Fruit fly (Drosophila melanogaster) whole organism, embryonic: Measurements from ENCODE around the gene CG7789.

Experiments used
- Awh ChIP-seq: fragments of 200-800 bp; sonication (Bioruptor generic); IDR thresholded peaks from 2 replicates; pipeline ENCODE4, ENCODE4 v1.3.6; 2022; ENCODE audit warnings: missing biosample characterization, missing genetic modification characterization
- BEAF-32 ChIP-seq: fragments of 200-800 bp; sonication (Bioruptor generic); optimal IDR thresholded peaks from 3 replicates; lab custom pipeline; 2017; ENCODE audit warnings: missing biosample characterization, missing genetic modification characterization, mild to moderate bottlenecking, moderate library complexity, missing genetic modification reagents
- CG10654 ChIP-seq: fragments of 200-800 bp; sonication (Bioruptor generic); optimal IDR thresholded peaks from 2 replicates; lab custom pipeline; 2016; ENCODE audit warnings: missing biosample characterization, missing genetic modification characterization
- CG11504 ChIP-seq: fragments of 200-800 bp; sonication (Bioruptor generic); optimal IDR thresholded peaks from 3 replicates; lab custom pipeline; 2019; ENCODE audit warnings: missing biosample characterization, mild to moderate bottlenecking, missing genetic modification characterization, moderate library complexity
- CG12219 ChIP-seq: fragments of 200-800 bp; sonication (Bioruptor generic); optimal IDR thresholded peaks from 3 replicates; lab custom pipeline; 2018; ENCODE audit warnings: missing biosample characterization, mild to moderate bottlenecking, missing genetic modification characterization
- CG12744 ChIP-seq: fragments of 200-800 bp; sonication (Bioruptor generic); optimal IDR thresholded peaks from 2 replicates; lab custom pipeline; 2016; ENCODE audit warnings: missing biosample characterization, missing genetic modification characterization
- CG14014 ChIP-seq: fragments of 200-800 bp; sonication (Bioruptor generic); IDR thresholded peaks from 2 replicates; pipeline ENCODE4 v1.3.6; 2022; ENCODE audit warnings: missing biosample characterization, missing genetic modification characterization
- CG1603 ChIP-seq: fragments of 200-800 bp; sonication (Bioruptor generic); optimal IDR thresholded peaks from 2 replicates; lab custom pipeline; 2019; ENCODE audit warnings: missing biosample characterization, mild to moderate bottlenecking, missing genetic modification characterization, moderate library complexity
- CG16779 ChIP-seq: fragments of 200-800 bp; sonication (Bioruptor generic); IDR thresholded peaks from 2 replicates; pipeline ENCODE4 v1.3.6; 2022; ENCODE audit warnings: missing biosample characterization, missing genetic modification characterization
- CG17385 ChIP-seq: fragments of 200-800 bp; sonication (Bioruptor generic); optimal IDR thresholded peaks from 3 replicates; lab custom pipeline; 2018; ENCODE audit warnings: missing biosample characterization, mild to moderate bottlenecking, missing genetic modification characterization
- CG17802 ChIP-seq: fragments of 200-800 bp; sonication (Bioruptor generic); optimal IDR thresholded peaks from 2 replicates; lab custom pipeline; 2018; ENCODE audit warnings: missing biosample characterization, mild to moderate bottlenecking, missing genetic modification characterization, moderate library complexity
- CG1792 ChIP-seq: fragments of 200-800 bp; sonication (Bioruptor generic); optimal IDR thresholded peaks from 2 replicates; lab custom pipeline; 2016; ENCODE audit warnings: missing biosample characterization, missing genetic modification characterization
- CG18262 ChIP-seq: fragments of 200-800 bp; optimal IDR thresholded peaks from 3 replicates; lab custom pipeline; 2019; ENCODE audit warnings: missing biosample characterization, mild to moderate bottlenecking, missing genetic modification characterization, moderate library complexity
- CG4282 ChIP-seq: fragments of 200-800 bp; sonication (Bioruptor generic); optimal IDR thresholded peaks from 2 replicates; lab custom pipeline; 2016; ENCODE audit warnings: missing biosample characterization, missing genetic modification characterization
- CG4820 ChIP-seq: fragments of 200-800 bp; sonication (Bioruptor generic); optimal IDR thresholded peaks from 3 replicates; lab custom pipeline; 2016; ENCODE audit warnings: missing biosample characterization, missing genetic modification characterization
- CG7271 ChIP-seq: fragments of 200-800 bp; sonication (Bioruptor generic); optimal IDR thresholded peaks from 2 replicates; lab custom pipeline; 2018; ENCODE audit warnings: missing biosample characterization, mild to moderate bottlenecking, missing genetic modification characterization, moderate library complexity
- CG8944 ChIP-seq: fragments of 200-800 bp; sonication (Bioruptor generic); optimal IDR thresholded peaks from 3 replicates; lab custom pipeline; 2016; ENCODE audit warnings: missing biosample characterization, missing genetic modification characterization
- CG9609 ChIP-seq: fragments of 200-800 bp; sonication (Bioruptor generic); optimal IDR thresholded peaks from 3 replicates; lab custom pipeline; 2016; ENCODE audit warnings: missing biosample characterization, missing genetic modification characterization
- Camta ChIP-seq: fragments of 200-800 bp; sonication (Bioruptor generic); optimal IDR thresholded peaks from 2 replicates; lab custom pipeline; 2016; ENCODE audit warnings: missing biosample characterization, missing genetic modification characterization
- D19B ChIP-seq: fragments of 200-800 bp; sonication (Bioruptor generic); optimal IDR thresholded peaks from 2 replicates; lab custom pipeline; 2017; ENCODE audit warnings: missing biosample characterization, mild to moderate bottlenecking, missing genetic modification characterization
- Dip3 ChIP-seq: fragments of 200-800 bp; sonication (Bioruptor generic); optimal IDR thresholded peaks from 3 replicates; lab custom pipeline; 2016; ENCODE audit warnings: missing biosample characterization, missing genetic modification characterization
- Drgx ChIP-seq: fragments of 200-800 bp; sonication (Bioruptor generic); IDR thresholded peaks from 2 replicates; pipeline ENCODE4 v1.3.6; 2022; ENCODE audit warnings: missing biosample characterization, missing genetic modification characterization
- Ets65A ChIP-seq: fragments of 200-800 bp; sonication (Bioruptor generic); peaks from one replicate; lab custom pipeline; 2016; ENCODE audit warnings: missing biosample characterization, missing genetic modification characterization
- Hey ChIP-seq: fragments of 200-800 bp; sonication (Bioruptor generic); optimal IDR thresholded peaks from 3 replicates; lab custom pipeline; 2018; ENCODE audit warnings: missing biosample characterization, mild to moderate bottlenecking, missing genetic modification characterization
- Hmr ChIP-seq: fragments of 200-800 bp; sonication (Bioruptor generic); optimal IDR thresholded peaks from 3 replicates; lab custom pipeline; 2017; ENCODE audit warnings: mild to moderate bottlenecking, missing biosample characterization, missing genetic modification reagents, missing genetic modification characterization
- Lpt ChIP-seq: fragments of >200 bp; optimal IDR thresholded peaks from 2 replicates; lab custom pipeline; 2018; ENCODE audit warnings: missing biosample characterization, missing genetic modification characterization
- Nf-YC ChIP-seq: fragments of 200-800 bp; optimal IDR thresholded peaks from 3 replicates; lab custom pipeline; 2019; ENCODE audit warnings: missing biosample characterization, mild to moderate bottlenecking, missing genetic modification characterization, moderate library complexity
- Poxn ChIP-seq: fragments of 200-800 bp; sonication (Bioruptor generic); IDR thresholded peaks from 2 replicates; pipeline ENCODE4 v1.3.6; 2022; ENCODE audit warnings: missing biosample characterization, missing genetic modification characterization
- Rx ChIP-seq: fragments of 200-800 bp; sonication (Bioruptor generic); IDR thresholded peaks from 2 replicates; pipeline ENCODE4 v1.3.6; 2022; ENCODE audit warnings: missing biosample characterization, missing genetic modification characterization
- Side ChIP-seq: fragments of 200-800 bp; sonication (Bioruptor generic); optimal IDR thresholded peaks from 2 replicates; lab custom pipeline; 2016; ENCODE audit warnings: missing biosample characterization, missing genetic modification characterization
- Sox100B ChIP-seq: fragments of 200-800 bp; sonication (Bioruptor generic); optimal IDR thresholded peaks from 3 replicates; lab custom pipeline; 2018; ENCODE audit warnings: missing biosample characterization, mild to moderate bottlenecking, missing genetic modification characterization
- Sry-δ ChIP-seq: fragments of 200-800 bp; sonication (Bioruptor generic); optimal IDR thresholded peaks from 2 replicates; lab custom pipeline; 2016; ENCODE audit warnings: missing biosample characterization, missing genetic modification characterization
- Xrp1 ChIP-seq: fragments of 200-800 bp; sonication (Bioruptor generic); IDR thresholded peaks from 2 replicates; pipeline ENCODE4 v1.3.6; 2022; ENCODE audit warnings: missing biosample characterization, missing genetic modification characterization
- ash1 ChIP-seq: fragments of 200-800 bp; sonication (Bioruptor generic); optimal IDR thresholded peaks from 2 replicates; lab custom pipeline; 2018; ENCODE audit warnings: missing biosample characterization, mild to moderate bottlenecking, missing genetic modification characterization
- chm ChIP-seq: fragments of 200-800 bp; sonication (Bioruptor generic); IDR thresholded peaks from 2 replicates; pipeline ENCODE4 v1.3.6; 2022; ENCODE audit warnings: missing biosample characterization, missing genetic modification characterization
- cwo ChIP-seq: fragments of 200-800 bp; sonication (Bioruptor generic); optimal IDR thresholded peaks from 3 replicates; lab custom pipeline; 2017; ENCODE audit warnings: missing biosample characterization, missing genetic modification characterization, mild to moderate bottlenecking, moderate library complexity, missing genetic modification reagents
- dati ChIP-seq: fragments of 200-800 bp; sonication (Bioruptor generic); IDR thresholded peaks from 2 replicates; pipeline ENCODE4 v1.3.6; 2022; ENCODE audit warnings: missing biosample characterization, missing genetic modification characterization
- dm ChIP-seq: fragments of 200-800 bp; sonication (Bioruptor generic); optimal IDR thresholded peaks from 3 replicates; lab custom pipeline; 2016; ENCODE audit warnings: missing biosample characterization, missing genetic modification characterization
- emc ChIP-seq: fragments of 200-800 bp; sonication (Bioruptor generic); optimal IDR thresholded peaks from 2 replicates; lab custom pipeline; 2016; ENCODE audit warnings: missing biosample characterization, missing genetic modification characterization
- eyg ChIP-seq: fragments of 200-800 bp; sonication (Bioruptor generic); optimal IDR thresholded peaks from 3 replicates; lab custom pipeline; 2016; ENCODE audit warnings: missing biosample characterization, missing genetic modification characterization
- gem ChIP-seq: fragments of 200-800 bp; sonication (Bioruptor generic); optimal IDR thresholded peaks from 2 replicates; lab custom pipeline; 2019; ENCODE audit warnings: missing biosample characterization, mild to moderate bottlenecking, missing genetic modification characterization, moderate library complexity
- gro ChIP-seq: fragments of 200-800 bp; sonication (Bioruptor generic); optimal IDR thresholded peaks from 2 replicates; lab custom pipeline; 2016; ENCODE audit warnings: missing biosample characterization, missing genetic modification characterization
- jumu ChIP-seq: fragments of 200-800 bp; sonication (Bioruptor generic); optimal IDR thresholded peaks from 3 replicates; lab custom pipeline; 2016; ENCODE audit warnings: missing biosample characterization, missing genetic modification characterization
- lola ChIP-seq, 3 experiments: fragments of >200 bp in 2 of 3; fragments of 200-800 bp in 1 of 3; sonication (Bioruptor generic) in 1 of 3; optimal IDR thresholded peaks; 2 replicates each; lab custom pipeline; 2017 to 2019; ENCODE audit warnings: missing biosample characterization in 3 of 3, missing genetic modification characterization in 3 of 3, mild to moderate bottlenecking in 1 of 3, moderate library complexity in 1 of 3
- mam ChIP-seq: fragments of 200-800 bp; sonication (Bioruptor generic); optimal IDR thresholded peaks from 3 replicates; lab custom pipeline; 2016; ENCODE audit warnings: missing biosample characterization, missing genetic modification characterization
- oc ChIP-seq: fragments of 200-800 bp; sonication (Bioruptor generic); optimal IDR thresholded peaks from 2 replicates; lab custom pipeline; 2018; ENCODE audit warnings: missing biosample characterization, mild to moderate bottlenecking, missing genetic modification characterization, moderate library complexity
- so ChIP-seq: fragments of 200-800 bp; sonication (Bioruptor generic); IDR thresholded peaks from 3 replicates; pipeline ENCODE4 v1.3.6; 2022; ENCODE audit warnings: missing biosample characterization, missing genetic modification characterization
- tio ChIP-seq: fragments of 200-800 bp; sonication (Bioruptor generic); optimal IDR thresholded peaks from 2 replicates; lab custom pipeline; 2017; ENCODE audit warnings: missing biosample characterization, missing genetic modification characterization, inconsistent platforms
- vnd ChIP-seq: fragments of 200-800 bp; sonication (Bioruptor generic); IDR thresholded peaks from 3 replicates; pipeline ENCODE4 v1.3.6; 2022; ENCODE audit warnings: missing biosample characterization, missing genetic modification characterization; ENCODE audit not compliant: partially characterized antibody
- z ChIP-seq: fragments of 200-800 bp; sonication (Bioruptor generic); IDR thresholded peaks from 3 replicates; pipeline ENCODE4 v1.3.6; 2022; ENCODE audit warnings: missing biosample characterization, missing genetic modification characterization
- zen ChIP-seq: fragments of 200-800 bp; sonication (Bioruptor generic); optimal IDR thresholded peaks from 3 replicates; lab custom pipeline; 2018; ENCODE audit warnings: missing biosample characterization, mild to moderate bottlenecking, missing genetic modification characterization, moderate library complexity
- zf30C ChIP-seq: fragments of 200-800 bp; sonication (Bioruptor generic); optimal IDR thresholded peaks from 3 replicates; lab custom pipeline; 2018; ENCODE audit warnings: missing biosample characterization, mild to moderate bottlenecking, missing genetic modification characterization

CG7789 gene

DNA sequence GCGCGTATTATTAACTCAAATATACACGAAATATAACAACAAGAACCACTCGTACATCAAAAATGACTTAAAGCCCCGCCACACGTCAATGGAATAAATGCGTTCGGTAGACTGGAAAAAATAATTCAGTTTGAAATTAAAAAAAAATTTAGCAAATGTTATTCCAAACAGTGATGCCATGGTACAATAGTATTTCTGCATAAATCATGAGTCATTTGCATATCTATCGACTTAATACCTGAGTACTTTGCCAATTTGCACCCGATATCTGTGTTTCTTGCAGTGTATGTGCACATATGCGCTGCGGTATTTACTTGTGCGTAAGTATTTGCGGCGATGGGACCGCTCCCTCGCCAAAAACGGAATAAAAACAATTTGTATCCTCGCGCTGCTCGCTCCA lies 39.8 kb upstream of the CG7789 start (continued):
- TF ChIP-seq Hmr (no peak), CG17802 (tag; lab: Kevin White, UChicago) (no peak), z (GFP tag; lab: Robert Waterston, UW) (no peak), so (GFP tag; lab: Robert Waterston, UW) (peak; percentile 37; the same call in 1 of the 3 replicates), CG14014 (peak; percentile 30; the same call in 1 of the 2 replicates), CG17385 (GFP tag; lab: Kevin White, UChicago) (peak; percentile 9), CG16779 (GFP tag; lab: Robert Waterston, UW) (no peak), Xrp1 (peak; percentile 60; the same call in 1 of the 2 replicates), dm (GFP tag; lab: Kevin White, UChicago) (no peak), oc (no peak), CG1792 (GFP tag; lab: Kevin White, UChicago) (peak; percentile 38), zf30C (GFP tag; lab: Kevin White, UChicago) (no peak), Ets65A (peak; percentile 1), ash1 (no peak), Drgx (GFP tag; lab: Robert Waterston, UW) (peak; percentile 76), Side (GFP tag; lab: Kevin White, UChicago) (peak; percentile 22), CG4820 (peak; percentile 26), CG10654 (GFP tag; lab: Kevin White, UChicago) (peak; percentile 39), CG1603 (tag; lab: Kevin White, UChicago) (peak; percentile 55), zen (tag; lab: Kevin White, UChicago) (peak; percentile 20), emc (GFP tag; lab: Kevin White, UChicago) (no peak), eyg (no peak), Sox100B (GFP tag; lab: Kevin White, UChicago) (no peak), jumu (no peak), lola (GFP tag; optimal IDR thresholded peaks at IDR 0.05; lab: Kevin White, UChicago) (no peak), Lpt (GFP tag; lab: Kevin White, UChicago) (no peak), vnd (GFP tag; lab: Robert Waterston, UW) (no peak), CG11504 (tag; lab: Kevin White, UChicago) (peak; percentile 52), gro (GFP tag; lab: Kevin White, UChicago) (no peak), Camta (GFP tag; lab: Kevin White, UChicago) (no peak), BEAF-32 (GFP tag; lab: Kevin White, UChicago) (no peak), CG18262 (tag; lab: Kevin White, UChicago) (peak; percentile 7), Rx (GFP tag; lab: Robert Waterston, UW) (no peak), gem (tag; lab: Kevin White, UChicago) (peak; percentile 60), Poxn (GFP tag; lab: Robert Waterston, UW) (no peak), Dip3 (no peak), chm (GFP tag; lab: Robert Waterston, UW) (no peak), CG12219 (no peak), dati (no peak), CG4282 (GFP tag; lab: Kevin White, UChicago) (no peak), Nf-YC (tag; lab: Kevin White, UChicago) (no peak), tio (peak; percentile 31), Awh (GFP tag; lab: Robert Waterston, UW) (no peak), Hey (tag; lab: Kevin White, UChicago) (no peak), Sry-δ (GFP tag; lab: Kevin White, UChicago) (no peak), D19B (no peak), CG8944 (GFP tag; lab: Kevin White, UChicago) (peak; percentile 24), CG12744 (GFP tag; lab: Kevin White, UChicago) (no peak), mam (GFP tag; lab: Kevin White, UChicago) (peak; percentile 23), cwo (no peak), CG9609 (GFP tag; lab: Kevin White, UChicago) (peak; percentile 32), CG7271 (tag; lab: Kevin White, UChicago) (no peak)
